Fruit fly (Drosophila melanogaster) whole organism, wandering third instar larva: ENCODE results near the gene CG6931.

Experiments used
- Abd-B ChIP-seq: fragments of >200 bp; optimal IDR thresholded peaks from 2 replicates; lab custom pipeline; 2017; ENCODE audit warnings: missing biosample characterization, missing genetic modification characterization
- CG32264 ChIP-seq: fragments of 200-800 bp; sonication (Bioruptor generic); optimal IDR thresholded peaks from 2 replicates; lab custom pipeline; 2016; ENCODE audit warnings: missing biosample characterization, missing genetic modification characterization
- CG9705 ChIP-seq: fragments of 200-800 bp; sonication (Bioruptor generic); optimal IDR thresholded peaks from 2 replicates; lab custom pipeline; 2018; ENCODE audit warnings: missing biosample characterization, mild to moderate bottlenecking, missing genetic modification characterization
- GATAd ChIP-seq: sonication (Bioruptor generic); optimal IDR thresholded peaks from 2 replicates; lab custom pipeline; 2016; ENCODE audit warnings: missing biosample characterization, missing genetic modification characterization
- HLH106 ChIP-seq: fragments of 200-800 bp; optimal IDR thresholded peaks from 3 replicates; lab custom pipeline; 2019; ENCODE audit warnings: missing biosample characterization, mild to moderate bottlenecking, missing genetic modification characterization, moderate library complexity
- N ChIP-seq: fragments of >200 bp; optimal IDR thresholded peaks from 2 replicates; lab custom pipeline; 2018; ENCODE audit warnings: missing biosample characterization, missing external identifiers, missing genetic modification characterization
- br ChIP-seq: fragments of 200-800 bp; sonication (Bioruptor generic); optimal IDR thresholded peaks from 2 replicates; lab custom pipeline; 2016; ENCODE audit warnings: missing biosample characterization, missing genetic modification characterization
- brk ChIP-seq: fragments of 200-800 bp; sonication (Bioruptor generic); optimal IDR thresholded peaks from 2 replicates; lab custom pipeline; 2016; ENCODE audit warnings: missing biosample characterization, mild to moderate bottlenecking, missing genetic modification characterization
- h ChIP-seq: fragments of 200-800 bp; sonication (Bioruptor generic); optimal IDR thresholded peaks from 3 replicates; lab custom pipeline; 2016; ENCODE audit warnings: missing biosample characterization, mild to moderate bottlenecking, missing genetic modification characterization
- lola ChIP-seq: fragments of >200 bp; optimal IDR thresholded peaks from 2 replicates; lab custom pipeline; 2017; ENCODE audit warnings: missing biosample characterization, missing genetic modification characterization
- usp ChIP-seq: fragments of >200 bp; optimal IDR thresholded peaks from 2 replicates; lab custom pipeline; 2017; ENCODE audit warnings: missing biosample characterization, missing genetic modification characterization

- no peak for TF ChIP-seq GATAd (GFP tag; lab: Kevin White, UChicago)
- no peak for TF ChIP-seq Abd-B (GFP tag; lab: Kevin White, UChicago)
- TF ChIP-seq br: no peak
- no peak for TF ChIP-seq CG32264
- TF ChIP-seq usp (GFP tag; lab: Kevin White, UChicago): no peak
- TF ChIP-seq brk (GFP tag; lab: Kevin White, UChicago): no peak
- no peak for TF ChIP-seq CG9705 (GFP tag; lab: Kevin White, UChicago)
- no peak for TF ChIP-seq N (GFP tag; lab: Kevin White, UChicago)
- no peak for TF ChIP-seq h (GFP tag; lab: Kevin White, UChicago)
- no peak for TF ChIP-seq HLH106
- TF ChIP-seq lola (GFP tag; lab: Kevin White, UChicago): no peak
Observed at dm6 chr3L:11973690-11974089, 16.8 kb upstream of the CG6931 start, which contains the start of gene CG42397.
